Fruit fly (Drosophila melanogaster) whole organism, adult: ENCODE data around the gene CG34451.

Experiments
- CG11617 ChIP-seq: fragments of 200-800 bp; sonication (Bioruptor generic); optimal IDR thresholded peaks from 2 replicates; lab custom pipeline; 2017; ENCODE audit warnings: mild to moderate bottlenecking, missing biosample characterization, missing genetic modification reagents, missing genetic modification characterization
- CG1620 ChIP-seq: fragments of 200-800 bp; sonication (Bioruptor generic); optimal IDR thresholded peaks from 2 replicates; lab custom pipeline; 2016; ENCODE audit warnings: missing biosample characterization, missing genetic modification characterization
- CG7045 ChIP-seq: fragments of 200-800 bp; sonication (Bioruptor generic); optimal IDR thresholded peaks from 2 replicates; lab custom pipeline; 2017; ENCODE audit warnings: missing biosample characterization, mild to moderate bottlenecking, missing genetic modification characterization
- CG7101 ChIP-seq: fragments of 200-800 bp; sonication (Bioruptor generic); optimal IDR thresholded peaks from 2 replicates; lab custom pipeline; 2018; ENCODE audit warnings: missing biosample characterization, mild to moderate bottlenecking, missing genetic modification characterization, moderate library complexity
- cnc ChIP-seq, 2 experiments: fragments of >200 bp; optimal IDR thresholded peaks; 2 replicates each; lab custom pipeline; 2017
- ovo ChIP-seq: fragments of 200-800 bp; sonication (Bioruptor generic); optimal IDR thresholded peaks from 2 replicates; lab custom pipeline; 2016; ENCODE audit warnings: missing biosample characterization, missing genetic modification characterization

dm6 chr3L:15652154-15652553, 39.7 kb downstream of the CG34451 start, which contains the start of the genes Eig71Ec and Eig71Ed:
- TF ChIP-seq CG7045 (GFP tag; lab: Kevin White, UChicago) (no peak), CG7101 (tag; lab: Kevin White, UChicago) (no peak), CG11617 (GFP tag; lab: Kevin White, UChicago) (no peak), ovo (GFP tag; lab: Kevin White, UChicago) (no peak), cnc (optimal IDR thresholded peaks at IDR 0.05; lab: Kevin White, UChicago) (no peak), CG1620 (GFP tag; lab: Kevin White, UChicago) (no peak)
